Worm (Caenorhabditis elegans) whole organism, L4 larva: ENCODE results near the gene R08C7.5.
A peak's percentile ranks its signal among the peaks of the same experiment; 100 is the strongest.

Source experiments
- Y105C5A.15 ChIP-seq: fragments of 200-800 bp; sonication (Bioruptor generic); IDR thresholded peaks from 2 replicates; pipeline ENCODE4 v1.3.6; 2022; ENCODE audit warnings: missing genetic modification characterization, missing compliant biosample characterization
- Y5F2A.4 ChIP-seq: fragments of 200-800 bp; sonication (Bioruptor generic); optimal IDR thresholded peaks from 2 replicates; lab custom pipeline; 2018; ENCODE audit warnings: mild to moderate bottlenecking, missing genetic modification characterization, missing compliant biosample characterization
- arid-1 ChIP-seq: fragments of 200-800 bp; sonication (Bioruptor generic); conservative IDR thresholded peaks from 2 replicates; pipeline ENCODE4 v1.3.6; 2022; ENCODE audit warnings: missing genetic modification reagents, missing genetic modification characterization, missing compliant biosample characterization
- egl-27 ChIP-seq: sonication (generic microtip); optimal IDR thresholded peaks from 3 replicates; lab custom pipeline; 2017; ENCODE audit warnings: missing biosample characterization, missing genetic modification reagents, missing genetic modification characterization
- fkh-10 ChIP-seq: fragments of 150-350 bp; optimal IDR thresholded peaks from 2 replicates; lab custom pipeline; 2014; ENCODE audit warnings: missing biosample characterization, missing genetic modification reagents, missing genetic modification characterization
- gei-8 ChIP-seq: fragments of 200-800 bp; sonication (Bioruptor generic); optimal IDR thresholded peaks from 2 replicates; lab custom pipeline; 2018; ENCODE audit warnings: mild to moderate bottlenecking, missing genetic modification characterization, missing compliant biosample characterization
- rbr-2 ChIP-seq: sonication (generic microtip); optimal IDR thresholded peaks from 2 replicates; lab custom pipeline; 2016; ENCODE audit warnings: missing genotype, missing genetic modification characterization, missing compliant biosample characterization
- unc-62 ChIP-seq, 3 experiments: fragments of 150-350 bp in 1 of 3; sonication (generic microtip); optimal IDR thresholded peaks in 2 of 3; peaks in 1 of 3; 1 replicate in 1 of 3; 2 replicates in 2 of 3; lab custom pipeline; 2014 to 2017; ENCODE audit warnings: missing biosample characterization in 3 of 3, missing genetic modification characterization in 3 of 3, missing genetic modification reagents in 3 of 3, missing genotype in 1 of 3
- ztf-11 ChIP-seq: fragments of 150-350 bp; optimal IDR thresholded peaks from 2 replicates; lab custom pipeline; 2014; ENCODE audit warnings: missing biosample characterization, missing genetic modification characterization

- no peak for TF ChIP-seq egl-27 (tag; lab: Kevin White, UChicago)
- TF ChIP-seq rbr-2 (tag; lab: Kevin White, UChicago), result no peak
- no peak for TF ChIP-seq ztf-11 (tag; lab: Kevin White, UChicago)
- TF ChIP-seq Y105C5A.15 (GFP tag; lab: Robert Waterston, UW), result no peak
- no peak for TF ChIP-seq fkh-10 (GFP tag; lab: Kevin White, UChicago)
- TF ChIP-seq gei-8 (GFP tag; lab: Kevin White, UChicago), result peak; percentile 18
- TF ChIP-seq unc-62 (GFP tag; optimal IDR thresholded peaks at IDR 0.05 in 1 of 2; lab: Kevin White, UChicago), result peak in 1 of 2 experiments; percentile 84
- no peak for TF ChIP-seq unc-62 (tag; optimal IDR thresholded peaks at IDR 0.05; lab: Kevin White, UChicago)
- TF ChIP-seq Y5F2A.4 (GFP tag; lab: Kevin White, UChicago), result no peak
- TF ChIP-seq arid-1 (GFP tag; lab: Robert Waterston, UW), result no peak
These were observed 16.9 kb upstream of the R08C7.5 start for ce11 chrIV:4413114-4413513.
